Fruit fly (Drosophila melanogaster) Kc167 (cell line): Measurements from ENCODE around the gene CG4045.

Experiments used
- Sin3A ChIP-seq: fragments of >200 bp; optimal IDR thresholded peaks from 2 replicates; lab custom pipeline; 2018; ENCODE audit warnings: missing external identifiers
- h ChIP-seq: fragments of >200 bp; optimal IDR thresholded peaks from 3 replicates; lab custom pipeline; 2018; ENCODE audit warnings: missing external identifiers
- insv ChIP-seq: fragments of >200 bp; optimal IDR thresholded peaks from 3 replicates; lab custom pipeline; 2018; ENCODE audit warnings: missing external identifiers
- psq ChIP-seq: fragments of >200 bp; optimal IDR thresholded peaks from 2 replicates; lab custom pipeline; 2017; ENCODE audit warnings: missing external identifiers
- ttk ChIP-seq: sonication (Bioruptor generic); optimal IDR thresholded peaks from 2 replicates; lab custom pipeline; 2017; ENCODE audit warnings: missing external identifiers

DNA sequence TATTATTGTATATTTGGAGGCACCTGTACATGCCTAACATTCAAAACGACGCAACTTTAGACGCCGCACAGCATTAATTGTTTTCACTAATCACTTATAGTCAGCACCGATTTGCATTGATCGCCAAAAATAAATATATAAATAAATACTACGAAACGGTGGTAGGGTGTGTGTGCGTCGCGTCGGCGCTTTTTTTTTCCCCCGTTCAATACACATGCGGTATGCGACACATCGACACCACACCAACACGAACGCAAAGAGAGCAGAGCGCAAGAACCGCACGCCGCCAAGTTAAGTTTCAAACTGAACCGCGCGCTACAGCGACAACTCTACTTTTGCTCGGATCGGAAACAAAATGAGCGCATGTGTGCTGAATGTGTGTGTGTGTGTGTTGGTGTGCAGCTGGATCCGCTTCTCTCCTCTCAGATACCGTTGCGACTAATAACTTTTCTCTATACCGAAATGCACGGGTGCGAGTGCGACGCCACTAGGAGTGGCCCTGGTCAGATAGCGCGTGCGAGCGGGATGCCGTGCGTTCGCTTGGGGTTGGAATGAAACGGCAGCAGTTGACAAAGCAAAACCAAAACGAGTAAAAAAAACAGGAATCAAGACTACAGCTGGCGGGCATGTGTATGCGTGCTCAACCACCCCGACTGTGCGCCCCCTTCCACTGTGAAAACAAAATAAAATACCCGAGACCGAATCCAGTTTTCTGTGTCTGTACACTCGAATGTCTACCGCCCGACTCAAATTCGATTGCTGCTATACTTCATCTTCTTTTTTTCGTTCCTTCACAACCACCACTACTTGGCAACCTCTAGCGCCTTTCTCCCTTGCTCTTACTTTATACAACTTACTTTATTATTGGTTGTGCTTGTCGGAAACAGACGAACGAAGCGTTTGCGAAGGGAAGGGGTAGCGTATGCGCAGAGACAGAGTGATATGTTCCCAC lies 47.6 kb upstream of the CG4045 start, which contains the start of gene ph-d:
- TF ChIP-seq psq: no peak
- TF ChIP-seq h (lab: Kevin White, UChicago): no peak
- no peak for TF ChIP-seq insv (lab: Kevin White, UChicago)
- no peak for TF ChIP-seq ttk (lab: Kevin White, UChicago)
- no peak for TF ChIP-seq Sin3A (lab: Kevin White, UChicago)
